Fruit fly (Drosophila melanogaster) whole organism, embryonic: ENCODE results near the gene CG9107.

Experiments used
- B-H2 ChIP-seq: fragments of 200-800 bp; sonication (Bioruptor generic); optimal IDR thresholded peaks from 2 replicates; lab custom pipeline; 2018; ENCODE audit warnings: missing biosample characterization, mild to moderate bottlenecking, missing genetic modification characterization
- BEAF-32 ChIP-seq: fragments of 200-800 bp; sonication (Bioruptor generic); optimal IDR thresholded peaks from 3 replicates; lab custom pipeline; 2017; ENCODE audit warnings: missing biosample characterization, missing genetic modification characterization, mild to moderate bottlenecking, moderate library complexity, missing genetic modification reagents
- BtbVII ChIP-seq: fragments of 200-800 bp; sonication (Bioruptor generic); optimal IDR thresholded peaks from 3 replicates; lab custom pipeline; 2017; ENCODE audit warnings: missing biosample characterization, mild to moderate bottlenecking, missing genetic modification characterization
- C15 ChIP-seq: fragments of 200-800 bp; sonication (Bioruptor generic); IDR thresholded peaks from 3 replicates; pipeline ENCODE4 v1.3.6; 2022; ENCODE audit warnings: missing biosample characterization, missing genetic modification characterization
- CG10147 ChIP-seq: fragments of 200-800 bp; sonication (Bioruptor generic); optimal IDR thresholded peaks from 2 replicates; lab custom pipeline; 2019; ENCODE audit warnings: missing biosample characterization, mild to moderate bottlenecking, missing genetic modification characterization, moderate library complexity
- CG13894 ChIP-seq: fragments of 200-800 bp; sonication (Bioruptor generic); optimal IDR thresholded peaks from 3 replicates; lab custom pipeline; 2018; ENCODE audit warnings: missing biosample characterization, mild to moderate bottlenecking, missing genetic modification characterization, moderate library complexity
- CG14710 ChIP-seq: fragments of 200-800 bp; sonication (Bioruptor generic); optimal IDR thresholded peaks from 3 replicates; lab custom pipeline; 2019; ENCODE audit warnings: missing biosample characterization, mild to moderate bottlenecking, missing genetic modification characterization, moderate library complexity
- CG15514 ChIP-seq: fragments of 200-800 bp; sonication (Bioruptor generic); optimal IDR thresholded peaks from 3 replicates; lab custom pipeline; 2017; ENCODE audit warnings: missing biosample characterization, missing genetic modification characterization, mild to moderate bottlenecking, moderate library complexity, missing genetic modification reagents
- CG16813 ChIP-seq: fragments of 200-800 bp; sonication (Bioruptor generic); IDR thresholded peaks from 3 replicates; pipeline ENCODE4 v1.3.6; 2022; ENCODE audit warnings: missing biosample characterization, missing genetic modification characterization; ENCODE audit not compliant: partially characterized antibody
- CG17802 ChIP-seq: fragments of 200-800 bp; sonication (Bioruptor generic); optimal IDR thresholded peaks from 2 replicates; lab custom pipeline; 2018; ENCODE audit warnings: missing biosample characterization, mild to moderate bottlenecking, missing genetic modification characterization, moderate library complexity
- CG17829 ChIP-seq: fragments of 200-800 bp; optimal IDR thresholded peaks from 2 replicates; lab custom pipeline; 2019; ENCODE audit warnings: missing biosample characterization, mild to moderate bottlenecking, missing genetic modification characterization, moderate library complexity
- CG3995 ChIP-seq: fragments of 200-800 bp; sonication (Bioruptor generic); optimal IDR thresholded peaks from 3 replicates; lab custom pipeline; 2016; ENCODE audit warnings: missing biosample characterization, missing genetic modification characterization
- CG4617 ChIP-seq: fragments of 200-800 bp; sonication (Bioruptor generic); optimal IDR thresholded peaks from 3 replicates; lab custom pipeline; 2016; ENCODE audit warnings: missing biosample characterization, missing genetic modification characterization, borderline replicate concordance
- CG6175 ChIP-seq: fragments of 200-800 bp; sonication (Bioruptor generic); IDR thresholded peaks from 3 replicates; pipeline ENCODE4 v1.3.6; 2022; ENCODE audit warnings: missing biosample characterization, missing genetic modification characterization
- CG6254 ChIP-seq: fragments of 200-800 bp; sonication (Bioruptor generic); optimal IDR thresholded peaks from 3 replicates; lab custom pipeline; 2017; ENCODE audit warnings: mild to moderate bottlenecking, missing biosample characterization, missing genetic modification reagents, missing genetic modification characterization
- CG7963 ChIP-seq: fragments of 200-800 bp; sonication (Bioruptor generic); IDR thresholded peaks from 3 replicates; pipeline ENCODE4 v1.3.6; 2022; ENCODE audit warnings: missing biosample characterization, missing genetic modification characterization; ENCODE audit not compliant: partially characterized antibody
- CG7987 ChIP-seq: fragments of 200-800 bp; sonication (Bioruptor generic); optimal IDR thresholded peaks from 2 replicates; lab custom pipeline; 2018; ENCODE audit warnings: missing biosample characterization, mild to moderate bottlenecking, missing genetic modification characterization, moderate library complexity
- CoRest ChIP-seq: fragments of 200-800 bp; sonication (Bioruptor generic); optimal IDR thresholded peaks from 3 replicates; lab custom pipeline; 2018; ENCODE audit warnings: missing biosample characterization, mild to moderate bottlenecking, missing genetic modification characterization, moderate library complexity
- Dek ChIP-seq: fragments of 200-800 bp; sonication (Bioruptor generic); optimal IDR thresholded peaks from 3 replicates; lab custom pipeline; 2019; ENCODE audit warnings: missing biosample characterization, mild to moderate bottlenecking, missing genetic modification characterization, moderate library complexity
- Dp ChIP-seq: fragments of 200-800 bp; sonication (Bioruptor generic); optimal IDR thresholded peaks from 2 replicates; lab custom pipeline; 2018; ENCODE audit warnings: missing biosample characterization, mild to moderate bottlenecking, missing genetic modification characterization, moderate library complexity
- Drgx ChIP-seq: fragments of 200-800 bp; sonication (Bioruptor generic); IDR thresholded peaks from 2 replicates; pipeline ENCODE4 v1.3.6; 2022; ENCODE audit warnings: missing biosample characterization, missing genetic modification characterization
- E2f2 ChIP-seq: fragments of 200-800 bp; sonication (Bioruptor generic); IDR thresholded peaks from 2 replicates; pipeline ENCODE4 v1.3.6; 2022; ENCODE audit warnings: missing biosample characterization, missing genetic modification characterization
- Ets65A ChIP-seq: fragments of 200-800 bp; sonication (Bioruptor generic); peaks from one replicate; lab custom pipeline; 2016; ENCODE audit warnings: missing biosample characterization, missing genetic modification characterization
- Ets97D ChIP-seq: fragments of 200-800 bp; sonication (Bioruptor generic); optimal IDR thresholded peaks from 3 replicates; lab custom pipeline; 2016; ENCODE audit warnings: missing biosample characterization, missing genetic modification characterization
- Fer3 ChIP-seq: fragments of 200-800 bp; sonication (Bioruptor generic); optimal IDR thresholded peaks from 2 replicates; lab custom pipeline; 2018; ENCODE audit warnings: missing biosample characterization, mild to moderate bottlenecking, missing genetic modification characterization, moderate library complexity
- HmgZ ChIP-seq: fragments of 200-800 bp; sonication (Bioruptor generic); optimal IDR thresholded peaks from 2 replicates; lab custom pipeline; 2018; ENCODE audit warnings: missing biosample characterization, mild to moderate bottlenecking, missing genetic modification characterization
- Med ChIP-seq: fragments of 200-800 bp; sonication (Bioruptor generic); peaks from one replicate; lab custom pipeline; 2016; ENCODE audit warnings: missing biosample characterization, missing genetic modification characterization, mild to moderate bottlenecking, inconsistent platforms, moderate library complexity
- Myb ChIP-seq: fragments of 200-800 bp; sonication (Bioruptor generic); optimal IDR thresholded peaks from 2 replicates; lab custom pipeline; 2016; ENCODE audit warnings: missing biosample characterization, missing genetic modification characterization
- NC2α ChIP-seq: fragments of 200-800 bp; sonication (Bioruptor generic); optimal IDR thresholded peaks from 2 replicates; lab custom pipeline; 2016; ENCODE audit warnings: missing biosample characterization, missing genetic modification characterization
- Sin3A ChIP-seq: fragments of >200 bp; optimal IDR thresholded peaks from 2 replicates; lab custom pipeline; 2018
- ash1 ChIP-seq: fragments of 200-800 bp; sonication (Bioruptor generic); optimal IDR thresholded peaks from 2 replicates; lab custom pipeline; 2018; ENCODE audit warnings: missing biosample characterization, mild to moderate bottlenecking, missing genetic modification characterization
- bbx ChIP-seq: fragments of 200-800 bp; sonication (Bioruptor generic); IDR thresholded peaks from 2 replicates; pipeline ENCODE4 v1.3.6; 2022; ENCODE audit warnings: missing biosample characterization, missing genetic modification characterization; ENCODE audit not compliant: partially characterized antibody
- bigmax ChIP-seq: fragments of 200-800 bp; sonication (Bioruptor generic); optimal IDR thresholded peaks from 2 replicates; lab custom pipeline; 2018; ENCODE audit warnings: missing biosample characterization, mild to moderate bottlenecking, missing genetic modification characterization
- chinmo ChIP-seq: fragments of 200-800 bp; sonication (Bioruptor generic); IDR thresholded peaks from 4 replicates; pipeline ENCODE4 v1.3.6; 2022; ENCODE audit warnings: missing biosample characterization, missing genetic modification characterization; ENCODE audit not compliant: partially characterized antibody
- gro ChIP-seq: fragments of 200-800 bp; sonication (Bioruptor generic); optimal IDR thresholded peaks from 2 replicates; lab custom pipeline; 2016; ENCODE audit warnings: missing biosample characterization, missing genetic modification characterization
- ham ChIP-seq: fragments of 200-800 bp; sonication (Bioruptor generic); IDR thresholded peaks from 2 replicates; pipeline ENCODE4 v1.3.6; 2022; ENCODE audit warnings: missing biosample characterization, missing genetic modification characterization
- luna ChIP-seq: fragments of 200-800 bp; sonication (Bioruptor generic); optimal IDR thresholded peaks from 2 replicates; lab custom pipeline; 2016; ENCODE audit warnings: missing biosample characterization, missing genetic modification characterization
- mld ChIP-seq: fragments of 200-800 bp; sonication (Bioruptor generic); IDR thresholded peaks from 3 replicates; pipeline ENCODE4 v1.3.6; 2022; ENCODE audit warnings: missing biosample characterization, missing genetic modification characterization; ENCODE audit not compliant: partially characterized antibody
- nerfin-2 ChIP-seq: fragments of 200-800 bp; sonication (Bioruptor generic); IDR thresholded peaks from 2 replicates; pipeline ENCODE4 v1.3.6; 2022; ENCODE audit warnings: missing biosample characterization, missing genetic modification characterization; ENCODE audit not compliant: partially characterized antibody
- nmo ChIP-seq: fragments of 200-800 bp; sonication (Bioruptor generic); optimal IDR thresholded peaks from 2 replicates; lab custom pipeline; 2018; ENCODE audit warnings: missing biosample characterization, mild to moderate bottlenecking, missing genetic modification characterization, moderate library complexity
- pfk ChIP-seq: fragments of 200-800 bp; sonication (Bioruptor generic); optimal IDR thresholded peaks from 2 replicates; lab custom pipeline; 2018; ENCODE audit warnings: missing biosample characterization, mild to moderate bottlenecking, missing genetic modification characterization, moderate library complexity
- pros ChIP-seq: fragments of 200-800 bp; sonication (Bioruptor generic); optimal IDR thresholded peaks from 3 replicates; lab custom pipeline; 2019; ENCODE audit warnings: missing biosample characterization, mild to moderate bottlenecking, missing genetic modification characterization, moderate library complexity
- pzg ChIP-seq: fragments of 200-800 bp; sonication (Bioruptor generic); optimal IDR thresholded peaks from 3 replicates; lab custom pipeline; 2018; ENCODE audit warnings: missing biosample characterization, mild to moderate bottlenecking, missing genetic modification characterization, moderate library complexity
- ranshi ChIP-seq: fragments of 200-800 bp; sonication (Bioruptor generic); IDR thresholded peaks from 2 replicates; pipeline ENCODE4 v1.3.6; 2022; ENCODE audit warnings: missing biosample characterization, missing genetic modification characterization
- sob ChIP-seq: fragments of 200-800 bp; sonication (Bioruptor generic); IDR thresholded peaks from 2 replicates; pipeline ENCODE4 v1.3.6; 2022; ENCODE audit warnings: missing biosample characterization, missing genetic modification characterization
- ssp ChIP-seq: fragments of 200-800 bp; sonication (Bioruptor generic); IDR thresholded peaks from 2 replicates; pipeline ENCODE4 v1.3.6; 2022; ENCODE audit warnings: missing biosample characterization, missing genetic modification characterization
- tna ChIP-seq: fragments of 200-800 bp; sonication (Bioruptor generic); IDR thresholded peaks from 2 replicates; pipeline ENCODE4 v1.3.6; 2022; ENCODE audit warnings: missing biosample characterization, missing genetic modification characterization; ENCODE audit not compliant: partially characterized antibody
- wek ChIP-seq: fragments of 200-800 bp; sonication (Bioruptor generic); optimal IDR thresholded peaks from 3 replicates; lab custom pipeline; 2018; ENCODE audit warnings: missing biosample characterization, mild to moderate bottlenecking, missing genetic modification characterization, moderate library complexity

Gene CG9107

dm6 chr2L:6050575-6050974, 26.2 kb upstream of the CG9107 start, which contains the start of gene CG9135 (continued):
- no peak for TF ChIP-seq BtbVII (GFP tag; lab: Kevin White, UChicago)
- peak; percentile 19 for TF ChIP-seq CG6254 (GFP tag; lab: Kevin White, UChicago)
- peak; percentile 96 for TF ChIP-seq BEAF-32
- TF ChIP-seq pros (GFP tag; lab: Kevin White, UChicago) = no peak
- peak; percentile 72 for TF ChIP-seq E2f2 (GFP tag; lab: Robert Waterston, UW)
- TF ChIP-seq Sin3A (lab: Kevin White, UChicago) = peak; percentile 42
- TF ChIP-seq wek (GFP tag; lab: Kevin White, UChicago) = no peak
- TF ChIP-seq ranshi (GFP tag; lab: Robert Waterston, UW) = no peak
- TF ChIP-seq CoRest (tag; lab: Kevin White, UChicago) = peak; percentile 54
- no peak for TF ChIP-seq gro (GFP tag; lab: Kevin White, UChicago)
- peak; percentile 100 for TF ChIP-seq bbx (GFP tag; lab: Robert Waterston, UW)
- no peak for TF ChIP-seq CG7987 (GFP tag; lab: Kevin White, UChicago)
- TF ChIP-seq NC2α (GFP tag; lab: Kevin White, UChicago) = no peak
- TF ChIP-seq Drgx = no peak
- peak; percentile 23 for TF ChIP-seq HmgZ (tag; lab: Kevin White, UChicago)
- TF ChIP-seq CG7963 (GFP tag; lab: Robert Waterston, UW) = peak; percentile 100
- peak; percentile 99 for TF ChIP-seq mld
- TF ChIP-seq pzg (GFP tag; lab: Kevin White, UChicago) = peak; percentile 86
- TF ChIP-seq luna (GFP tag; lab: Kevin White, UChicago) = peak; percentile 6
- peak; percentile 88 for TF ChIP-seq CG14710 (tag; lab: Kevin White, UChicago)
- no peak for TF ChIP-seq pfk (GFP tag; lab: Kevin White, UChicago)
- TF ChIP-seq CG17802 (tag; lab: Kevin White, UChicago) = peak; percentile 83
- peak; percentile 14 for TF ChIP-seq CG4617 (GFP tag; lab: Kevin White, UChicago)
- TF ChIP-seq B-H2 = peak; percentile 11
- TF ChIP-seq CG13894 (tag; lab: Kevin White, UChicago) = no peak
- TF ChIP-seq CG17829 (tag; lab: Kevin White, UChicago) = peak; percentile 34
- TF ChIP-seq chinmo (GFP tag; lab: Robert Waterston, UW) = peak; percentile 98
- TF ChIP-seq ash1 = no peak
- peak; percentile 60 for TF ChIP-seq CG3995 (GFP tag; lab: Kevin White, UChicago)
- TF ChIP-seq ham (GFP tag; lab: Robert Waterston, UW) = no peak
- peak; percentile 99 for TF ChIP-seq nerfin-2 (GFP tag; lab: Robert Waterston, UW)
- TF ChIP-seq C15 (GFP tag; lab: Robert Waterston, UW) = no peak
- TF ChIP-seq Myb (GFP tag; lab: Kevin White, UChicago) = peak; percentile 20
- TF ChIP-seq CG10147 (GFP tag; lab: Kevin White, UChicago) = no peak
- TF ChIP-seq Dek = peak; percentile 35
- TF ChIP-seq CG16813 = peak; percentile 99
- TF ChIP-seq bigmax (GFP tag; lab: Kevin White, UChicago) = peak; percentile 88
- peak; percentile 50; the same call in 1 of the 2 replicates for TF ChIP-seq sob (GFP tag; lab: Robert Waterston, UW)
- peak; percentile 9 for TF ChIP-seq Fer3
- peak; percentile 70 for TF ChIP-seq Dp (GFP tag; lab: Kevin White, UChicago)
- TF ChIP-seq tna = peak; percentile 99
- no peak for TF ChIP-seq CG6175
- peak; percentile 53 for TF ChIP-seq Ets65A
- TF ChIP-seq CG15514 (GFP tag; lab: Kevin White, UChicago) = peak; percentile 58
- TF ChIP-seq ssp (GFP tag; lab: Robert Waterston, UW) = peak; percentile 84
- peak; percentile 23 for TF ChIP-seq Med (GFP tag; lab: Kevin White, UChicago)
- TF ChIP-seq nmo (GFP tag; lab: Kevin White, UChicago) = peak; percentile 36
- TF ChIP-seq Ets97D (GFP tag; lab: Kevin White, UChicago) = peak; percentile 10
